Fruit fly (Drosophila melanogaster): ENCODE data around the gene IRSp53.

dm6 chr3L:11094279-11094678, 41.6 kb upstream of the IRSp53 start:
- no peak for TF ChIP-seq Mio (GFP tag; optimal IDR thresholded peaks at IDR 0.05)
- TF ChIP-seq ey (GFP tag; optimal IDR thresholded peaks at IDR 0.05), result no peak
- TF ChIP-seq h (GFP tag; optimal IDR thresholded peaks at IDR 0.05), result no peak
- TF ChIP-seq CG32264 (GFP tag; optimal IDR thresholded peaks at IDR 0.05), result no peak
- TF ChIP-seq Hr78 (GFP tag; optimal IDR thresholded peaks at IDR 0.05), result no peak
- TF ChIP-seq sage (GFP tag; optimal IDR thresholded peaks at IDR 0.05), result no peak
- no peak for TF ChIP-seq Myc (optimal IDR thresholded peaks at IDR 0.05)
- TF ChIP-seq CG9705 (GFP tag; optimal IDR thresholded peaks at IDR 0.05), result no peak
- no peak for TF ChIP-seq usp (GFP tag; optimal IDR thresholded peaks at IDR 0.05)

All from whole organism, wandering third instar larva.